In the genomic region with DNA sequence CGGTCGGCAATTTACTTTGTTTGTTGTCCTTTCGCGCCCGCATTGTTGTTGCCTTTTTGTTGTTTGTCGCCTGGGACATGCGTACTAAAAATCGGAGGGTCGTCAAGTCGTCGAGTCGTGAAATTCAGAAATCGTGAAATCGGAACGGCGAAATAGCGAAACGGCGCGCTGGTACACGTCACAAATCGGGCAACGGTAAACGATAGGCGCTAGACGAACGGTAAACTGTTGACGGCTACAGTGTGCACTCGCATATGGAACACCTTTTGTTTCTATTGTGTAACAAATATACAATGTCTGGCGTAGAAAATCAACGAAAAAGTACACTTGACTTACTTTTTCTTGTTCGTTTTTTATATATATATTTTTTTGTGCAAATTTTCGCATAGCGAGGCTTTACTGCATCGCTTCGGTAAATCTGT, we compare ENCODE assay signal across 1 fruit fly cellular context.
TF ChIP-seq lines count a peak whose summit lies in the region.

No protein-coding gene starts in this region.

TF ChIP-seq in whole organism, embryonic, 481 proteins besides CTCF, POLR2A, EP300 and RAD21 (continued from another document and continues in another):
- no peak for TF ChIP-seq lov (optimal IDR thresholded peaks at IDR 0.05; lab: Kevin White, UChicago)
- no peak for TF ChIP-seq lov (GFP tag; IDR thresholded peaks at IDR 0.05; lab: Robert Waterston, UW)
- peak; percentile 86 for TF ChIP-seq lilli (GFP tag; optimal IDR thresholded peaks at IDR 0.05; lab: Kevin White, UChicago)
- peak; percentile 62 for TF ChIP-seq CG10543 (GFP tag; optimal IDR thresholded peaks at IDR 0.05; lab: Kevin White, UChicago)
- TF ChIP-seq dmrt11E (tag; optimal IDR thresholded peaks at IDR 0.05; lab: Kevin White, UChicago) = no peak
- TF ChIP-seq CG7839 (tag; optimal IDR thresholded peaks at IDR 0.05; lab: Kevin White, UChicago) = peak; percentile 83
- TF ChIP-seq CG12942 (GFP tag; optimal IDR thresholded peaks at IDR 0.05; lab: Kevin White, UChicago) = peak; percentile 43
- peak; percentile 64 for TF ChIP-seq Oaz (GFP tag; IDR thresholded peaks at IDR 0.05; lab: Robert Waterston, UW)
- no peak for TF ChIP-seq pros (GFP tag; optimal IDR thresholded peaks at IDR 0.05; lab: Kevin White, UChicago)
- peak; percentile 36 for TF ChIP-seq fd96Cb (tag; optimal IDR thresholded peaks at IDR 0.05; lab: Kevin White, UChicago)
- peak; percentile 70 for TF ChIP-seq wdn (GFP tag; IDR thresholded peaks at IDR 0.05; lab: Robert Waterston, UW)
- TF ChIP-seq CG3065 (GFP tag; optimal IDR thresholded peaks at IDR 0.05; lab: Kevin White, UChicago) = no peak
- peak; percentile 69 for TF ChIP-seq CG13424 (tag; optimal IDR thresholded peaks at IDR 0.05; lab: Kevin White, UChicago)
- no peak for TF ChIP-seq cato (GFP tag; optimal IDR thresholded peaks at IDR 0.05; lab: Kevin White, UChicago; ENCODE audit: borderline replicate concordance)
- peak; percentile 79 for TF ChIP-seq tgo (GFP tag; IDR thresholded peaks at IDR 0.05; lab: Robert Waterston, UW)
- TF ChIP-seq croc (GFP tag; conservative IDR thresholded peaks at IDR 0.05; lab: Robert Waterston, UW) = peak; percentile 32; the same call in 2 of the 3 replicates
- TF ChIP-seq abd-A (tag; optimal IDR thresholded peaks at IDR 0.05; lab: Kevin White, UChicago) = no peak
- peak; percentile 88 for TF ChIP-seq sob (GFP tag; IDR thresholded peaks at IDR 0.05; lab: Robert Waterston, UW)
- TF ChIP-seq corto (GFP tag; optimal IDR thresholded peaks at IDR 0.05; lab: Kevin White, UChicago) = no peak
- TF ChIP-seq Hmr (GFP tag; optimal IDR thresholded peaks at IDR 0.05; lab: Kevin White, UChicago) = peak; percentile 86
- TF ChIP-seq rib (GFP tag; IDR thresholded peaks at IDR 0.05; lab: Robert Waterston, UW) = peak; percentile 58; the same call in 1 of the 2 replicates
- TF ChIP-seq CG8388 (GFP tag; optimal IDR thresholded peaks at IDR 0.05; lab: Kevin White, UChicago) = no peak
- TF ChIP-seq CG2875 (GFP tag; optimal IDR thresholded peaks at IDR 0.05; lab: Kevin White, UChicago) = no peak
- TF ChIP-seq cas (GFP tag; IDR thresholded peaks at IDR 0.05; lab: Robert Waterston, UW) = peak; percentile 56; the same call in 1 of the 2 replicates
- TF ChIP-seq sqz (GFP tag; optimal IDR thresholded peaks at IDR 0.05; lab: Kevin White, UChicago) = peak; percentile 21
- TF ChIP-seq CG8924 (tag; optimal IDR thresholded peaks at IDR 0.05; lab: Kevin White, UChicago) = peak; percentile 61
- TF ChIP-seq ems (GFP tag; optimal IDR thresholded peaks at IDR 0.05; lab: Kevin White, UChicago) = peak; percentile 62
- 0 out of 2 replicates have a peak, but pooled peaks have one; percentile 7 for TF ChIP-seq Scr (GFP tag; IDR thresholded peaks at IDR 0.05; lab: Robert Waterston, UW; ENCODE audit: partially characterized antibody)
- TF ChIP-seq CG9609 (GFP tag; optimal IDR thresholded peaks at IDR 0.05; lab: Kevin White, UChicago) = no peak
- peak; percentile 58 for TF ChIP-seq CG17612 (GFP tag; IDR thresholded peaks at IDR 0.05; lab: Robert Waterston, UW)
- peak; percentile 77 for TF ChIP-seq CG9215 (GFP tag; IDR thresholded peaks at IDR 0.05; lab: Robert Waterston, UW)
- TF ChIP-seq Antp (GFP tag; optimal IDR thresholded peaks at IDR 0.05; lab: Kevin White, UChicago) = peak; percentile 46
- TF ChIP-seq scrt (GFP tag; optimal IDR thresholded peaks at IDR 0.05; lab: Kevin White, UChicago) = peak; percentile 74
- peak; percentile 77 for TF ChIP-seq ci (GFP tag; IDR thresholded peaks at IDR 0.05; lab: Robert Waterston, UW)
- TF ChIP-seq Sry-β (GFP tag; optimal IDR thresholded peaks at IDR 0.05; lab: Kevin White, UChicago) = no peak
- no peak for TF ChIP-seq Elba2 (GFP tag; optimal IDR thresholded peaks at IDR 0.05; lab: Kevin White, UChicago)
- TF ChIP-seq HLH3B (GFP tag; IDR thresholded peaks at IDR 0.05; lab: Robert Waterston, UW) = peak; percentile 69
- TF ChIP-seq TFAM (GFP tag; optimal IDR thresholded peaks at IDR 0.05; lab: Kevin White, UChicago) = no peak
- TF ChIP-seq CG17359 (tag; optimal IDR thresholded peaks at IDR 0.05; lab: Kevin White, UChicago) = peak; percentile 69
- peak; percentile 43 for TF ChIP-seq tup (GFP tag; optimal IDR thresholded peaks at IDR 0.05; lab: Kevin White, UChicago)
- peak; percentile 9 for TF ChIP-seq Side (GFP tag; optimal IDR thresholded peaks at IDR 0.05; lab: Kevin White, UChicago)
- no peak for TF ChIP-seq Lpt (GFP tag; optimal IDR thresholded peaks at IDR 0.05; lab: Kevin White, UChicago)
- TF ChIP-seq CG11695 (GFP tag; IDR thresholded peaks at IDR 0.05; lab: Robert Waterston, UW) = peak; percentile 72; the same call in 2 of the 3 replicates
- peak; percentile 90 for TF ChIP-seq CG18599 (GFP tag; optimal IDR thresholded peaks at IDR 0.05; lab: Kevin White, UChicago)
- peak; percentile 76 for TF ChIP-seq dmrt99B (tag; optimal IDR thresholded peaks at IDR 0.05; lab: Kevin White, UChicago)
- TF ChIP-seq Ravus (GFP tag; IDR thresholded peaks at IDR 0.05; lab: Robert Waterston, UW) = peak; percentile 38; the same call in 1 of the 2 replicates
- TF ChIP-seq CG2889 (GFP tag; IDR thresholded peaks at IDR 0.05; lab: Robert Waterston, UW) = peak; percentile 65; the same call in 2 of the 3 replicates
- TF ChIP-seq CG3847 (GFP tag; IDR thresholded peaks at IDR 0.05; lab: Robert Waterston, UW) = peak; percentile 72
- peak; percentile 45; the same call in 1 of the 3 replicates for TF ChIP-seq zfh1 (GFP tag; IDR thresholded peaks at IDR 0.05; lab: Robert Waterston, UW)
- TF ChIP-seq Abd-B (GFP tag; optimal IDR thresholded peaks at IDR 0.05; lab: Kevin White, UChicago) = peak; percentile 62
- TF ChIP-seq CG6854 (GFP tag; optimal IDR thresholded peaks at IDR 0.05; lab: Kevin White, UChicago) = peak; percentile 58
- TF ChIP-seq Xrp1 (GFP tag; IDR thresholded peaks at IDR 0.05; lab: Robert Waterston, UW) = peak; percentile 69
- TF ChIP-seq CG10147 (GFP tag; optimal IDR thresholded peaks at IDR 0.05; lab: Kevin White, UChicago) = peak; percentile 68
- TF ChIP-seq CG1529 (GFP tag; optimal IDR thresholded peaks at IDR 0.05; lab: Kevin White, UChicago) = no peak
- TF ChIP-seq dpn (GFP tag; optimal IDR thresholded peaks at IDR 0.05; lab: Kevin White, UChicago) = peak; percentile 62 to 63
- 0 out of 2 replicates have a peak, but pooled peaks have one; percentile 53 for TF ChIP-seq CG16779 (GFP tag; IDR thresholded peaks at IDR 0.05; lab: Robert Waterston, UW)
- peak; percentile 2 for TF ChIP-seq NK7.1 (GFP tag; optimal IDR thresholded peaks at IDR 0.05; lab: Kevin White, UChicago)
- TF ChIP-seq Atf6 (GFP tag; IDR thresholded peaks at IDR 0.05; lab: Robert Waterston, UW) = peak; percentile 87
- peak; percentile 68 for TF ChIP-seq HLH54F (GFP tag; optimal IDR thresholded peaks at IDR 0.05; lab: Kevin White, UChicago)
- TF ChIP-seq CG18764 (GFP tag; optimal IDR thresholded peaks at IDR 0.05; lab: Kevin White, UChicago) = peak; percentile 18
- peak; percentile 49 for TF ChIP-seq CG34376 (GFP tag; optimal IDR thresholded peaks at IDR 0.05; lab: Kevin White, UChicago)
- TF ChIP-seq oc (tag; optimal IDR thresholded peaks at IDR 0.05; lab: Kevin White, UChicago) = peak; percentile 27
- TF ChIP-seq lmd (GFP tag; IDR thresholded peaks at IDR 0.05; lab: Robert Waterston, UW) = peak; percentile 80
- no peak for TF ChIP-seq CG30020 (tag; optimal IDR thresholded peaks at IDR 0.05; lab: Kevin White, UChicago)
- peak; percentile 62; the same call in 1 of the 2 replicates for TF ChIP-seq CG32772 (GFP tag; IDR thresholded peaks at IDR 0.05; lab: Robert Waterston, UW)
- TF ChIP-seq tna (GFP tag; IDR thresholded peaks at IDR 0.05; lab: Robert Waterston, UW; ENCODE audit: partially characterized antibody) = no peak
- 0 out of 2 replicates have a peak, but pooled peaks have one; percentile 57 for TF ChIP-seq CG6272 (GFP tag; IDR thresholded peaks at IDR 0.05; lab: Robert Waterston, UW)
- TF ChIP-seq ssp (GFP tag; IDR thresholded peaks at IDR 0.05; lab: Robert Waterston, UW) = peak; percentile 66
- peak; percentile 81 for TF ChIP-seq CG11247 (GFP tag; IDR thresholded peaks at IDR 0.05; lab: Robert Waterston, UW)
- TF ChIP-seq tap (tag; optimal IDR thresholded peaks at IDR 0.05; lab: Kevin White, UChicago) = peak; percentile 16
- TF ChIP-seq CG17829 (tag; optimal IDR thresholded peaks at IDR 0.05; lab: Kevin White, UChicago) = peak; percentile 32
- peak; percentile 33 for TF ChIP-seq CG4328 (GFP tag; optimal IDR thresholded peaks at IDR 0.05; lab: Kevin White, UChicago)
- no peak for TF ChIP-seq CG17912 (GFP tag; optimal IDR thresholded peaks at IDR 0.05; lab: Kevin White, UChicago)
- peak; percentile 62; the same call in 1 of the 2 replicates for TF ChIP-seq dimm (GFP tag; IDR thresholded peaks at IDR 0.05; lab: Robert Waterston, UW)
- peak; percentile 90 for TF ChIP-seq CG14014 (GFP tag; IDR thresholded peaks at IDR 0.05; lab: Robert Waterston, UW)
- peak; percentile 72 for TF ChIP-seq CG14667 (GFP tag; IDR thresholded peaks at IDR 0.05; lab: Robert Waterston, UW)
- no peak for TF ChIP-seq pan (optimal IDR thresholded peaks at IDR 0.05; lab: Kevin White, UChicago)
- TF ChIP-seq pan (GFP tag; optimal IDR thresholded peaks at IDR 0.05 in 1 of 2, IDR thresholded peaks at IDR 0.05 in 1 of 2) = peak in 1 of 2 experiments; percentile 77
- peak; percentile 63; the same call in 1 of the 2 replicates for TF ChIP-seq CG4730 (GFP tag; IDR thresholded peaks at IDR 0.05; lab: Robert Waterston, UW)
- peak; percentile 49 for TF ChIP-seq zfh2 (GFP tag; optimal IDR thresholded peaks at IDR 0.05; lab: Kevin White, UChicago)
- TF ChIP-seq Mes4 (GFP tag; optimal IDR thresholded peaks at IDR 0.05; lab: Kevin White, UChicago) = no peak
- peak; percentile 47; the same call in 1 of the 2 replicates for TF ChIP-seq E2f2 (GFP tag; IDR thresholded peaks at IDR 0.05; lab: Robert Waterston, UW)
- TF ChIP-seq Optix (GFP tag; IDR thresholded peaks at IDR 0.05; lab: Robert Waterston, UW) = peak; percentile 57; the same call in 1 of the 3 replicates
- TF ChIP-seq NFAT (GFP tag; IDR thresholded peaks at IDR 0.05; lab: Robert Waterston, UW) = peak; percentile 71; the same call in 1 of the 2 replicates
- TF ChIP-seq CG14441 (GFP tag; IDR thresholded peaks at IDR 0.05; lab: Robert Waterston, UW) = peak; percentile 76
- peak in 1 of 2 experiments; percentile 26 for TF ChIP-seq chif (GFP tag; optimal IDR thresholded peaks at IDR 0.05; lab: Kevin White, UChicago)
- TF ChIP-seq CG10366 (GFP tag; IDR thresholded peaks at IDR 0.05; lab: Robert Waterston, UW) = peak; percentile 77
- TF ChIP-seq CG42726 (GFP tag; IDR thresholded peaks at IDR 0.05; lab: Robert Waterston, UW; ENCODE audit: partially characterized antibody) = no peak
- peak; percentile 21 for TF ChIP-seq az2 (GFP tag; optimal IDR thresholded peaks at IDR 0.05; lab: Kevin White, UChicago)
- TF ChIP-seq kah (GFP tag; optimal IDR thresholded peaks at IDR 0.05; lab: Kevin White, UChicago) = peak; percentile 2
- TF ChIP-seq CG8290 (GFP tag; optimal IDR thresholded peaks at IDR 0.05; lab: Kevin White, UChicago) = no peak
- TF ChIP-seq CG8290 (tag; optimal IDR thresholded peaks at IDR 0.05; lab: Kevin White, UChicago) = peak in 1 of 2 experiments; percentile 47
- TF ChIP-seq CG13775 (GFP tag; optimal IDR thresholded peaks at IDR 0.05; lab: Kevin White, UChicago) = peak; percentile 57
- no peak for TF ChIP-seq CG8765 (GFP tag; IDR thresholded peaks at IDR 0.05; lab: Robert Waterston, UW)
- TF ChIP-seq CG1233 (GFP tag; optimal IDR thresholded peaks at IDR 0.05; lab: Kevin White, UChicago) = peak; percentile 53
- peak; percentile 56; the same call in 1 of the 3 replicates for TF ChIP-seq ase (GFP tag; IDR thresholded peaks at IDR 0.05; lab: Robert Waterston, UW)
- TF ChIP-seq stc (GFP tag; IDR thresholded peaks at IDR 0.05; lab: Robert Waterston, UW) = peak; percentile 58; the same call in 1 of the 2 replicates
- no peak for TF ChIP-seq CG3838 (GFP tag; optimal IDR thresholded peaks at IDR 0.05; lab: Kevin White, UChicago)
- peak; percentile 7 for TF ChIP-seq tx (GFP tag; optimal IDR thresholded peaks at IDR 0.05; lab: Kevin White, UChicago)
- peak; percentile 27 for TF ChIP-seq nau (GFP tag; optimal IDR thresholded peaks at IDR 0.05; lab: Kevin White, UChicago)
- TF ChIP-seq Sox102F (GFP tag; optimal IDR thresholded peaks at IDR 0.05; lab: Kevin White, UChicago) = peak; percentile 60
- peak; percentile 81 for TF ChIP-seq ewg (GFP tag; optimal IDR thresholded peaks at IDR 0.05; lab: Kevin White, UChicago)
- TF ChIP-seq ind (GFP tag; optimal IDR thresholded peaks at IDR 0.05; lab: Kevin White, UChicago) = peak; percentile 75
- TF ChIP-seq bowl (GFP tag; IDR thresholded peaks at IDR 0.05; lab: Robert Waterston, UW) = no peak
- no peak for TF ChIP-seq Bgb (GFP tag; IDR thresholded peaks at IDR 0.05; lab: Robert Waterston, UW; ENCODE audit: partially characterized antibody)
- TF ChIP-seq CG10565 (GFP tag; optimal IDR thresholded peaks at IDR 0.05; lab: Kevin White, UChicago) = no peak
- no peak for TF ChIP-seq zen2 (GFP tag; IDR thresholded peaks at IDR 0.05; lab: Robert Waterston, UW; ENCODE audit: partially characterized antibody)
- TF ChIP-seq al (GFP tag; IDR thresholded peaks at IDR 0.05; lab: Robert Waterston, UW) = peak; percentile 74
- peak; percentile 60 for TF ChIP-seq Hr3 (GFP tag; optimal IDR thresholded peaks at IDR 0.05; lab: Kevin White, UChicago)
- TF ChIP-seq CG18619 (GFP tag; optimal IDR thresholded peaks at IDR 0.05; lab: Kevin White, UChicago) = peak; percentile 63
- TF ChIP-seq Dref (GFP tag; IDR thresholded peaks at IDR 0.05; lab: Robert Waterston, UW) = no peak
- peak; percentile 63 for TF ChIP-seq CG30403 (GFP tag; optimal IDR thresholded peaks at IDR 0.05; lab: Kevin White, UChicago)
- TF ChIP-seq dm (GFP tag; optimal IDR thresholded peaks at IDR 0.05; lab: Kevin White, UChicago) = no peak
- no peak for TF ChIP-seq CG1603 (tag; optimal IDR thresholded peaks at IDR 0.05; lab: Kevin White, UChicago)
- TF ChIP-seq Adf1 (GFP tag; IDR thresholded peaks at IDR 0.05; lab: Robert Waterston, UW) = peak; percentile 41; the same call in 1 of the 2 replicates
- peak; percentile 58 for TF ChIP-seq B-H2 (GFP tag; optimal IDR thresholded peaks at IDR 0.05; lab: Kevin White, UChicago)
- TF ChIP-seq CG31441 (GFP tag; IDR thresholded peaks at IDR 0.05; lab: Robert Waterston, UW) = peak; percentile 60; the same call in 1 of the 2 replicates
- TF ChIP-seq Ets65A (GFP tag; lab: Kevin White, UChicago) = peak; percentile 79
- TF ChIP-seq tio (GFP tag; optimal IDR thresholded peaks at IDR 0.05; lab: Kevin White, UChicago) = peak; percentile 42
- peak; percentile 61 for TF ChIP-seq CoRest (tag; optimal IDR thresholded peaks at IDR 0.05; lab: Kevin White, UChicago)
- TF ChIP-seq CG14965 (GFP tag; optimal IDR thresholded peaks at IDR 0.05; lab: Kevin White, UChicago; ENCODE audit: borderline replicate concordance) = no peak
- TF ChIP-seq esg (GFP tag; conservative IDR thresholded peaks at IDR 0.05; lab: Robert Waterston, UW) = peak; percentile 57
- TF ChIP-seq Hr51 (GFP tag; optimal IDR thresholded peaks at IDR 0.05; lab: Kevin White, UChicago) = peak; percentile 25 to 70
